Fruit fly (Drosophila melanogaster): ENCODE data around the gene CAHbeta.

CAHbeta gene

dm6 chr3R:8980776-8981165, at the start of gene CAHbeta:
Gene CAHbeta, plus strand, starts transcription at chr3R:8980860.
- TF ChIP-seq noc (tag; optimal IDR thresholded peaks at IDR 0.05): peak; percentile 40

- TF ChIP-seq noc (tag; optimal IDR thresholded peaks at IDR 0.05): no peak
Measured at dm6 chr3R:8931064-8931419, 49.6 kb upstream of the CAHbeta start.

dm6 chr3R:8931777-8932345, 48.8 kb upstream of the CAHbeta start, which contains the start of gene pyd:
Gene pyd, minus strand, starts transcription at chr3R:8931896.
- peak; percentile 14 for TF ChIP-seq noc (tag; optimal IDR thresholded peaks at IDR 0.05)

dm6 chr3R:8932741-8933140, 47.9 kb upstream of the CAHbeta start:
- no peak for TF ChIP-seq noc (tag; optimal IDR thresholded peaks at IDR 0.05)

dm6 chr3R:8934930-8935329, 45.7 kb upstream of the CAHbeta start, which contains the start of gene osk:
Gene osk, plus strand, starts transcription at chr3R:8935126.
- TF ChIP-seq noc (tag; optimal IDR thresholded peaks at IDR 0.05): no peak

dm6 chr3R:8938494-8939404, 41.9 kb upstream of the CAHbeta start, which contains the start of gene ScsbetaA:
Gene ScsbetaA, plus strand, starts transcription at chr3R:8938724.
- TF ChIP-seq noc (tag; optimal IDR thresholded peaks at IDR 0.05): peak; percentile 29

DNA sequence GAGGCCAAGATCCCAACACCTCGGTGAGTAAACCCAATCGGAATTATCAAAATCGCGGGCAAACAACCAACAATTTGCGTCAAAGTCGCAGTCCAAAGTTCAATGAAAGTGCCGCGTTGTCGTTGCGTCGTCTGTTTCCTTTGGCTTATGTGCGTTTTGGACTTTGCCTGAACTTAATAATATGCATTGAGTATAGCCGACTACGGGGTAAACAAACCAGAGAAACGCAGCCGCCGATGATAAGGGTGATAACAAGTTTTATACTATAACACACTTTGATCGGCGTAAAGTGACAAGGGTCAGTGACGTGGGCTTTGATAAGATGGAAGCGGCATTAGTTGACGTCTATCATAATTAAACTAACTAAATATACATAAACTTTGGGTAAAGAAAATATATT, 40.9 kb upstream of the CAHbeta start:
- no peak for TF ChIP-seq noc (tag; optimal IDR thresholded peaks at IDR 0.05)

- no peak for TF ChIP-seq noc (tag; optimal IDR thresholded peaks at IDR 0.05)
Measured at dm6 chr3R:8944866-8945265, 35.8 kb upstream of the CAHbeta start, which contains the start of gene CG11964. Gene CG11964, minus strand, starts transcription at chr3R:8945020.

DNA sequence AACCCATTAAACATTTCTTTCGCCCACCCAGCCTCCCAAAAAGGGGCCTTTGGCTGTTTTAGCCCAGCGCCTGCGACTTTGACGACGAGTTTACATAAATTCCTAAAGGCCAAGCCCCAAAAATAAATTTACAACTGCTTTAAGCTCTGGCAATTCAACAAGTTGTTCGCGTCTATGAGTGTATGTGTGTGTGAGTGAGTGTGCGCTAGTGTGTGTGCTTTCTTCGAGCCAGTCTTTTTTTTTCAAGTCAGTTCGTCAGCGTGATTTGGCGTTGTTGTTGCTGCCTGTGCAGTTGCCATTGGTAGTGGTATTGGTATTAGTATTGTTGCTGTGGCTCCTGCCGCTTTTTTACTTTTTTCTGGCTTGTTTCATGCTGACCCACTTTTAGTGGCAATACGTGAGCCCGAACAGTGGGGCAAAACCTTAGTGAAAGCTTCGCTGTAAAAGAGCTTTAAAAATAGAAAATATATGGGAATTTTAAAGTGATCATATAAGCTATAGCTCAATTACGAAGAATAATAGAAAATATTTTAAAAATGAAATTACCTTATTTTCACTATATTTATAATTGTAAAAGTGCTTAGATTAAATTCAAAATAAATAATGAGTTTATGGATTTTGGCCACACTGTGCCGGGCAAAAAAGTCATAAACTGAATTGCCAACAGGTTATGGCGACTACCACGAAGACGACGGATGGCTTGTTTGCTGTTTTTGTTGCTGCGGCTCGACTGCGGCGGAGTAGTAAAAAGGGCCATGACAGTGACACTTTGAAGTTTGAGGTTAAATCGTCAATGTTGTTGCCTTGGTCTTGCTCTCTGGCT, 34.9 kb upstream of the CAHbeta start:
- peak; percentile 72 for TF ChIP-seq noc (tag; optimal IDR thresholded peaks at IDR 0.05)

DNA sequence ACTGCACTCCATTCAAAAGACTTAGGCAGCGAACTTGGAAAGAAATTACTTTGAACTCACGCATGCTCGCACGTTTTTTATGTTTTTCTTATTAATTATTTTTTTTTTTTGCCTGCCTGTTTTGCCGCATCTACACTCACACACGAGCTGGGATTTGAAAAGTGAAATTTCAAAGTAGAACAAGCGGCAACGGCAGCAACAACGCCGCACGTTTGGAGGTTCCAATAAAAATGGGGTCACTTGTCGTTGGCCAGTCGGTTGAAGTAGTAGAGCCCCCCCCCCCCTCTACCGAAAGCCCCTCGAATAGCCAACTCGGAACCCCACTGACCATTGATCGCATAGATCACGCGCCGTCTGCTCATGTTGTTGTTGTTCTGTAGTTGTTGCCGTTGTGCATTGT, 34.2 kb upstream of the CAHbeta start:
- TF ChIP-seq noc (tag; optimal IDR thresholded peaks at IDR 0.05): no peak

DNA sequence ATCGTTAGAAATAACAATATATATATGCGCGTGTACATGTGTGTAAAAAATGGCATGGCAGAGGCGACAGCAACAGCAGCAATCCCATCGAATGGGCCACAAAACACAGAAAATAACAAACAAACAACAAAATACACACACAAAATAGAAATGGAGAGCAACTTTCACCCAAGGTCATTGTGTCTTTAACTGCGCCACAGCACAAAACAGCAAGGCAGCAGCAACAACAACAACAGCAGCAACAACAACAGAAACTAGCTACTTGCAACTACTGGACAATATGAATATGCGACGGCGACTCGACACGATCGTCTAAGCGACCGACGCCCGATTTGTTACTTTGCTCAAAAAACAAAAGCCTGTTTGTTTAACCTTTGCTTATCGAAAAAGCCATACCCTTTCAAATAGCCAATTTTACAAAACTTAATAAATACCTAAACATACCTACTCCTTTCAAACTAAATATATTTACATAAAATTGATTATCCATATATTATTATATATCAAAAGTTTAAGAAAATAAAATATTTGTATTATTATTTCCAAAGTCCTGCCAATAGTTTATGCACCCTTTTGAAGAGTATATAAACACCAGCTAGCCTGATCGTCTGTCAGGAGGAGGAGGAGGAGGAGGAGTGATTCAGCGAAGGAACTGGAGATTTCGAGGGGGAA, 32.8 kb upstream of the CAHbeta start:
- TF ChIP-seq noc (tag; optimal IDR thresholded peaks at IDR 0.05): no peak

dm6 chr3R:8948855-8949254, 31.8 kb upstream of the CAHbeta start:
- no peak for TF ChIP-seq noc (tag; optimal IDR thresholded peaks at IDR 0.05)

dm6 chr3R:8949334-8950066, 31.2 kb upstream of the CAHbeta start:
- TF ChIP-seq noc (tag; optimal IDR thresholded peaks at IDR 0.05): no peak

- peak; percentile 13 for TF ChIP-seq noc (tag; optimal IDR thresholded peaks at IDR 0.05)
Measured at dm6 chr3R:8954515-8955358, 25.9 kb upstream of the CAHbeta start.

Measured in whole organism, larva.